Worm (Caenorhabditis elegans) whole organism, L3 larva: Measurements from ENCODE around the gene osta-2.

Experiments
- R02D3.7 ChIP-seq: fragments of 150-350 bp; optimal IDR thresholded peaks from 2 replicates; lab custom pipeline; 2014; ENCODE audit warnings: missing biosample characterization, missing genetic modification characterization
- ZK546.5 ChIP-seq: sonication (generic microtip); optimal IDR thresholded peaks from 2 replicates; lab custom pipeline; 2017; ENCODE audit warnings: missing biosample characterization, missing genetic modification characterization
- aly-2 ChIP-seq: fragments of 150-350 bp; optimal IDR thresholded peaks from 2 replicates; lab custom pipeline; 2014; ENCODE audit warnings: missing biosample characterization, missing genetic modification characterization
- ama-1 ChIP-seq: fragments of 150-350 bp; optimal IDR thresholded peaks from 2 replicates; lab custom pipeline; 2018
- ceh-16 ChIP-seq: sonication (generic microtip); optimal IDR thresholded peaks from 2 replicates; lab custom pipeline; 2017; ENCODE audit warnings: missing biosample characterization, missing genetic modification characterization
- ceh-28 ChIP-seq: fragments of 150-350 bp; optimal IDR thresholded peaks from 2 replicates; lab custom pipeline; 2014; ENCODE audit warnings: missing biosample characterization, missing genetic modification reagents, missing genetic modification characterization
- ceh-82 ChIP-seq: fragments of 150-350 bp; optimal IDR thresholded peaks from 2 replicates; lab custom pipeline; 2014; ENCODE audit warnings: missing biosample characterization, missing genetic modification characterization
- ceh-9 ChIP-seq: sonication (generic microtip); optimal IDR thresholded peaks from 2 replicates; lab custom pipeline; 2018; ENCODE audit warnings: missing biosample characterization, missing genetic modification characterization
- daf-12 ChIP-seq: fragments of 150-350 bp; optimal IDR thresholded peaks from 2 replicates; lab custom pipeline; 2014; ENCODE audit warnings: missing biosample characterization, missing genetic modification reagents, missing genetic modification characterization
- egl-27 ChIP-seq: sonication (generic microtip); optimal IDR thresholded peaks from 4 replicates; lab custom pipeline; 2017; ENCODE audit warnings: missing biosample characterization, missing genetic modification reagents, missing genetic modification characterization
- egl-5 ChIP-seq: fragments of 150-350 bp; optimal IDR thresholded peaks from 2 replicates; lab custom pipeline; 2017; ENCODE audit warnings: missing biosample characterization, missing genetic modification reagents, missing genetic modification characterization, inconsistent platforms
- elt-1 ChIP-seq: fragments of 150-350 bp; optimal IDR thresholded peaks from 2 replicates; lab custom pipeline; 2014; ENCODE audit warnings: missing biosample characterization, missing genetic modification characterization
- elt-2 ChIP-seq: sonication (generic microtip); optimal IDR thresholded peaks from 2 replicates; lab custom pipeline; 2016; ENCODE audit warnings: missing genetic modification reagents, mild to moderate bottlenecking, missing genetic modification characterization, missing compliant biosample characterization
- elt-3 ChIP-seq, 3 experiments: fragments of 150-350 bp in 1 of 3; sonication (generic microtip) in 2 of 3; optimal IDR thresholded peaks; 2 replicates in 2 of 3; 4 replicates in 1 of 3; lab custom pipeline; 2014 to 2017; ENCODE audit warnings: missing biosample characterization in 3 of 3, missing genetic modification characterization in 3 of 3
- eor-1 ChIP-seq, 2 experiments: fragments of 150-350 bp; optimal IDR thresholded peaks; 2 replicates each; lab custom pipeline; 2014 to 2018; ENCODE audit warnings: missing biosample characterization in 2 of 2, missing genetic modification characterization in 2 of 2
- fkh-10 ChIP-seq: sonication (generic microtip); optimal IDR thresholded peaks from 2 replicates; lab custom pipeline; 2017; ENCODE audit warnings: missing biosample characterization, missing genetic modification reagents, missing genetic modification characterization
- fkh-2 ChIP-seq: fragments of 150-350 bp; optimal IDR thresholded peaks from 2 replicates; lab custom pipeline; 2014; ENCODE audit warnings: missing biosample characterization, missing genetic modification reagents, missing genetic modification characterization
- fos-1 ChIP-seq: fragments of 150-350 bp; optimal IDR thresholded peaks from 2 replicates; lab custom pipeline; 2014; ENCODE audit warnings: missing biosample characterization, missing genetic modification characterization
- hmg-11 ChIP-seq: sonication (generic microtip); optimal IDR thresholded peaks from 2 replicates; lab custom pipeline; 2016; ENCODE audit warnings: missing genetic modification characterization, missing compliant biosample characterization
- jun-1 ChIP-seq: fragments of 150-350 bp; optimal IDR thresholded peaks from 2 replicates; lab custom pipeline; 2014; ENCODE audit warnings: missing biosample characterization, missing genetic modification reagents, missing genetic modification characterization
- lin-15B ChIP-seq: fragments of 150-350 bp; optimal IDR thresholded peaks from 2 replicates; lab custom pipeline; 2014; ENCODE audit warnings: missing biosample characterization, missing genetic modification characterization
- lin-39 ChIP-seq: fragments of 150-350 bp; optimal IDR thresholded peaks from 2 replicates; lab custom pipeline; 2018; ENCODE audit warnings: missing biosample characterization, missing genetic modification reagents, missing genetic modification characterization
- lsy-12 ChIP-seq: sonication (generic microtip); optimal IDR thresholded peaks from 2 replicates; lab custom pipeline; 2016; ENCODE audit warnings: mild to moderate bottlenecking, missing genetic modification characterization, missing compliant biosample characterization
- mdl-1 ChIP-seq: fragments of 150-350 bp; optimal IDR thresholded peaks from 2 replicates; lab custom pipeline; 2014; ENCODE audit warnings: missing biosample characterization, missing genetic modification characterization
- mml-1 ChIP-seq: fragments of 150-350 bp; sonication (generic microtip); optimal IDR thresholded peaks from 3 replicates; lab custom pipeline; 2014; ENCODE audit warnings: missing biosample characterization, missing genetic modification characterization
- nfya-1 ChIP-seq: sonication (generic microtip); optimal IDR thresholded peaks from 2 replicates; lab custom pipeline; 2017; ENCODE audit warnings: missing genetic modification characterization, mild to moderate bottlenecking, missing compliant biosample characterization, antibody characterized with exemption, moderate library complexity; ENCODE audit not compliant: insufficient read depth
- nhr-11 ChIP-seq: fragments of 150-350 bp; optimal IDR thresholded peaks from 2 replicates; lab custom pipeline; 2014; ENCODE audit warnings: missing biosample characterization, missing genetic modification characterization
- nhr-12 ChIP-seq: fragments of 150-350 bp; optimal IDR thresholded peaks from 2 replicates; lab custom pipeline; 2014; ENCODE audit warnings: missing biosample characterization, missing genetic modification characterization
- nhr-23 ChIP-seq: fragments of 150-350 bp; optimal IDR thresholded peaks from 2 replicates; lab custom pipeline; 2014; ENCODE audit warnings: missing biosample characterization, missing genetic modification reagents, missing genetic modification characterization
- nhr-237 ChIP-seq: fragments of 150-350 bp; optimal IDR thresholded peaks from 2 replicates; lab custom pipeline; 2014; ENCODE audit warnings: missing biosample characterization, missing genetic modification characterization
- nhr-25 ChIP-seq: sonication (generic microtip); optimal IDR thresholded peaks from 2 replicates; lab custom pipeline; 2017; ENCODE audit warnings: missing biosample characterization, missing genetic modification characterization
- nhr-28 ChIP-seq: fragments of 150-350 bp; optimal IDR thresholded peaks from 2 replicates; lab custom pipeline; 2014; ENCODE audit warnings: missing biosample characterization, missing genetic modification characterization
- nhr-43 ChIP-seq: sonication (generic microtip); optimal IDR thresholded peaks from 2 replicates; lab custom pipeline; 2016; ENCODE audit warnings: mild to moderate bottlenecking, missing genetic modification characterization, missing compliant biosample characterization; ENCODE audit not compliant: poor library complexity, severe bottlenecking
- nhr-67 ChIP-seq: fragments of 150-350 bp; optimal IDR thresholded peaks from 2 replicates; lab custom pipeline; 2014; ENCODE audit warnings: missing biosample characterization, missing genetic modification characterization
- nhr-76 ChIP-seq: fragments of 150-350 bp; sonication (generic microtip); optimal IDR thresholded peaks from 5 replicates; lab custom pipeline; 2014; ENCODE audit warnings: missing biosample characterization, missing genetic modification characterization
- nhr-77 ChIP-seq: fragments of 150-350 bp; optimal IDR thresholded peaks from 2 replicates; lab custom pipeline; 2014; ENCODE audit warnings: missing biosample characterization, missing genetic modification characterization
- pha-4 ChIP-seq: fragments of 150-350 bp; optimal IDR thresholded peaks from 2 replicates; lab custom pipeline; 2014; ENCODE audit warnings: missing biosample characterization, missing genetic modification reagents, missing genetic modification characterization
- pqm-1 ChIP-seq: fragments of 150-350 bp; optimal IDR thresholded peaks from 2 replicates; lab custom pipeline; 2017; ENCODE audit warnings: missing biosample characterization, missing genetic modification characterization, inconsistent platforms
- sea-2 ChIP-seq: fragments of 150-350 bp; sonication (generic microtip); optimal IDR thresholded peaks from 4 replicates; lab custom pipeline; 2014; ENCODE audit warnings: missing biosample characterization, missing genetic modification reagents, missing genetic modification characterization
- skn-1 ChIP-seq: fragments of 150-350 bp; optimal IDR thresholded peaks from 2 replicates; lab custom pipeline; 2014; ENCODE audit warnings: missing biosample characterization, missing genetic modification characterization
- snpc-4 ChIP-seq: fragments of 150-350 bp; optimal IDR thresholded peaks from 2 replicates; lab custom pipeline; 2014; ENCODE audit warnings: missing biosample characterization, missing genetic modification characterization
- tbx-2 ChIP-seq: sonication (generic microtip); optimal IDR thresholded peaks from 2 replicates; lab custom pipeline; 2016; ENCODE audit warnings: mild to moderate bottlenecking, missing genetic modification characterization, missing compliant biosample characterization
- unc-39 ChIP-seq: sonication (generic microtip); optimal IDR thresholded peaks from 4 replicates; lab custom pipeline; 2017; ENCODE audit warnings: missing biosample characterization, missing genetic modification characterization
- unc-62 ChIP-seq: fragments of 150-350 bp; sonication (generic microtip); optimal IDR thresholded peaks from 4 replicates; lab custom pipeline; 2014; ENCODE audit warnings: missing biosample characterization, missing genetic modification reagents, missing genetic modification characterization
- zag-1 ChIP-seq: fragments of 150-350 bp; optimal IDR thresholded peaks from 2 replicates; lab custom pipeline; 2014; ENCODE audit warnings: missing biosample characterization, missing genetic modification characterization
- ztf-11 ChIP-seq: fragments of 150-350 bp; optimal IDR thresholded peaks from 2 replicates; lab custom pipeline; 2014; ENCODE audit warnings: missing biosample characterization, missing genetic modification characterization
- ztf-4 ChIP-seq: fragments of 150-350 bp; optimal IDR thresholded peaks from 2 replicates; lab custom pipeline; 2014; ENCODE audit warnings: missing biosample characterization, missing genetic modification characterization

osta-2 gene

ce11 chrII:5725094-5725493 is 17.6 kb downstream of the osta-2 start:
- TF ChIP-seq zag-1 (tag; lab: Kevin White, UChicago) (peak; percentile 46), unc-62 (no peak), nhr-28 (tag; lab: Kevin White, UChicago) (no peak), ceh-9 (tag; lab: Kevin White, UChicago) (no peak), pqm-1 (tag; lab: Kevin White, UChicago) (no peak), tbx-2 (tag; lab: Kevin White, UChicago) (peak; percentile 42), fkh-2 (tag; lab: Kevin White, UChicago) (no peak), ztf-11 (tag; lab: Kevin White, UChicago) (no peak), eor-1 (tag; optimal IDR thresholded peaks at IDR 0.05; lab: Kevin White, UChicago) (no peak), ceh-82 (tag; lab: Kevin White, UChicago) (no peak), R02D3.7 (no peak), egl-27 (tag; lab: Kevin White, UChicago) (no peak), mdl-1 (tag; lab: Kevin White, UChicago) (no peak), nhr-43 (tag; lab: Kevin White, UChicago) (no peak), snpc-4 (tag; lab: Kevin White, UChicago) (peak; percentile 73), ztf-4 (tag; lab: Kevin White, UChicago) (no peak), nhr-77 (tag; lab: Kevin White, UChicago) (no peak), elt-2 (tag; lab: Kevin White, UChicago) (no peak), skn-1 (tag; lab: Kevin White, UChicago) (no peak), fos-1 (tag; lab: Kevin White, UChicago) (no peak), lin-15B (tag; lab: Kevin White, UChicago) (peak; percentile 71), nhr-11 (peak; percentile 6), lsy-12 (tag; lab: Kevin White, UChicago) (no peak), sea-2 (no peak), egl-5 (no peak), nhr-76 (tag; lab: Kevin White, UChicago) (no peak), daf-12 (no peak), aly-2 (tag; lab: Kevin White, UChicago) (no peak), fkh-10 (GFP tag; lab: Kevin White, UChicago) (peak; percentile 89), nhr-67 (tag; lab: Kevin White, UChicago) (no peak), unc-39 (tag; lab: Kevin White, UChicago) (no peak), hmg-11 (tag; lab: Kevin White, UChicago) (peak; percentile 66), nhr-25 (no peak), ZK546.5 (tag; lab: Kevin White, UChicago) (no peak), elt-1 (tag; lab: Kevin White, UChicago) (no peak), nhr-23 (tag; lab: Kevin White, UChicago) (no peak), nfya-1 (tag; lab: Kevin White, UChicago) (peak; percentile 80), nhr-237 (tag; lab: Kevin White, UChicago) (no peak), ceh-16 (tag; lab: Kevin White, UChicago) (no peak), jun-1 (tag; lab: Kevin White, UChicago) (no peak), mml-1 (tag; lab: Kevin White, UChicago) (no peak), elt-3 (tag; optimal IDR thresholded peaks at IDR 0.05; lab: Kevin White, UChicago) (no peak), pha-4 (tag; lab: Kevin White, UChicago) (no peak), nhr-12 (tag; lab: Kevin White, UChicago) (no peak), ama-1 (lab: Kevin White, UChicago) (no peak), lin-39 (peak; percentile 94), ceh-28 (tag; lab: Kevin White, UChicago) (no peak)
